Worm (Caenorhabditis elegans) whole organism, young adult: ENCODE data around the gene C08H9.15.

Source experiments
- B0336.3 ChIP-seq: fragments of 200-800 bp; sonication (Bioruptor generic); IDR thresholded peaks from 2 replicates; pipeline ENCODE4 v1.3.6; 2022; ENCODE audit warnings: missing genetic modification characterization, missing compliant biosample characterization
- C06A6.2 ChIP-seq: fragments of 200-800 bp; sonication (Bioruptor generic); conservative IDR thresholded peaks from 2 replicates; pipeline ENCODE4 v1.3.6; 2022; ENCODE audit warnings: missing genetic modification characterization, missing compliant biosample characterization
- C17E4.6 ChIP-seq: fragments of 200-800 bp; sonication (Bioruptor generic); IDR thresholded peaks from 2 replicates; pipeline ENCODE4 v1.3.6; 2022; ENCODE audit warnings: missing genetic modification reagents, missing genetic modification characterization, missing compliant biosample characterization
- F10E7.11 ChIP-seq: sonication (generic microtip); optimal IDR thresholded peaks from 2 replicates; lab custom pipeline; 2017; ENCODE audit warnings: mild to moderate bottlenecking, missing genetic modification characterization, moderate library complexity, missing compliant biosample characterization
- F22D6.2 ChIP-seq: sonication (generic microtip); optimal IDR thresholded peaks from 2 replicates; lab custom pipeline; 2016; ENCODE audit warnings: mild to moderate bottlenecking, missing genetic modification characterization, missing compliant biosample characterization
- F39B2.1 ChIP-seq: fragments of 200-800 bp; sonication (Bioruptor generic); IDR thresholded peaks from 2 replicates; pipeline ENCODE4 v1.3.6; 2022; ENCODE audit warnings: missing genetic modification reagents, missing genetic modification characterization, missing compliant biosample characterization
- T07F8.4 ChIP-seq: sonication (generic microtip); optimal IDR thresholded peaks from 2 replicates; lab custom pipeline; 2016; ENCODE audit warnings: mild to moderate bottlenecking, missing genetic modification characterization, moderate library complexity, missing compliant biosample characterization
- Y56A3A.18 ChIP-seq: fragments of 200-800 bp; sonication (Bioruptor generic); IDR thresholded peaks from 2 replicates; pipeline ENCODE4 v1.3.6; 2022; ENCODE audit warnings: missing genetic modification reagents, missing genetic modification characterization, missing compliant biosample characterization
- ZK185.1 ChIP-seq: sonication (generic microtip); optimal IDR thresholded peaks from 2 replicates; lab custom pipeline; 2016; ENCODE audit warnings: mild to moderate bottlenecking, missing genetic modification characterization, missing compliant biosample characterization; ENCODE audit not compliant: poor library complexity, severe bottlenecking
- ama-1 ChIP-seq, 3 experiments: fragments of 150-350 bp in 1 of 3; sonication (generic microtip) in 2 of 3; optimal IDR thresholded peaks; 2 replicates each; lab custom pipeline; 2014 to 2018; ENCODE audit warnings: missing biosample characterization in 2 of 3, missing genetic modification characterization in 2 of 3, missing genetic modification reagents in 2 of 3
- aptf-2 ChIP-seq: fragments of 200-800 bp; sonication (Bioruptor generic); conservative IDR thresholded peaks from 2 replicates; pipeline ENCODE4 v1.3.6; 2022; ENCODE audit warnings: missing genetic modification reagents, missing genetic modification characterization, missing compliant biosample characterization
- atf-7 ChIP-seq: sonication (generic microtip); optimal IDR thresholded peaks from 2 replicates; lab custom pipeline; 2017; ENCODE audit warnings: mild to moderate bottlenecking, missing genetic modification characterization, missing compliant biosample characterization
- athp-1 ChIP-seq: sonication (generic microtip); optimal IDR thresholded peaks from 2 replicates; lab custom pipeline; 2017; ENCODE audit warnings: mild to moderate bottlenecking, missing genetic modification characterization, missing compliant biosample characterization
- attf-5 ChIP-seq: fragments of 200-800 bp; sonication (Bioruptor generic); optimal IDR thresholded peaks from 2 replicates; lab custom pipeline; 2018; ENCODE audit warnings: mild to moderate bottlenecking, missing genetic modification characterization, missing compliant biosample characterization
- bed-1 ChIP-seq: fragments of 200-800 bp; sonication (Bioruptor generic); IDR thresholded peaks from 2 replicates; pipeline ENCODE4 v1.3.6; 2022; ENCODE audit warnings: missing genetic modification reagents, missing genetic modification characterization, missing compliant biosample characterization
- cebp-1 ChIP-seq, 2 experiments: fragments of 200-800 bp in 1 of 2; sonication (Bioruptor generic) in 1 of 2; sonication (generic microtip) in 1 of 2; IDR thresholded peaks in 1 of 2; optimal IDR thresholded peaks in 1 of 2; 2 replicates each; pipeline versions ENCODE4 v1.3.6 to Lab custom; 2017 to 2022; ENCODE audit warnings: missing compliant biosample characterization in 2 of 2, missing genetic modification characterization in 2 of 2, mild to moderate bottlenecking in 1 of 2, missing genetic modification reagents in 1 of 2, moderate library complexity in 1 of 2
- ceh-100 ChIP-seq: fragments of 200-800 bp; sonication (Bioruptor generic); IDR thresholded peaks from 2 replicates; pipeline ENCODE4 v1.3.6; 2022; ENCODE audit warnings: missing genetic modification reagents, missing genetic modification characterization, missing compliant biosample characterization
- ceh-79 ChIP-seq: sonication (generic microtip); optimal IDR thresholded peaks from 2 replicates; lab custom pipeline; 2017; ENCODE audit warnings: mild to moderate bottlenecking, missing genetic modification characterization, missing compliant biosample characterization
- chd-7 ChIP-seq: sonication (generic microtip); optimal IDR thresholded peaks from 2 replicates; lab custom pipeline; 2016; ENCODE audit warnings: mild to moderate bottlenecking, missing genetic modification characterization, moderate library complexity, missing compliant biosample characterization
- egrh-3 ChIP-seq: fragments of 200-800 bp; sonication (Bioruptor generic); IDR thresholded peaks from 2 replicates; pipeline ENCODE4 v1.3.6; 2022; ENCODE audit warnings: missing genetic modification reagents, missing genetic modification characterization, missing compliant biosample characterization
- ekl-4 ChIP-seq: fragments of 200-800 bp; sonication (Bioruptor generic); IDR thresholded peaks from 2 replicates; pipeline ENCODE4 v1.3.6; 2022; ENCODE audit warnings: missing genetic modification reagents, missing genetic modification characterization, missing compliant biosample characterization
- ets-4 ChIP-seq: fragments of 200-800 bp; sonication (Bioruptor generic); optimal IDR thresholded peaks from 2 replicates; lab custom pipeline; 2018; ENCODE audit warnings: mild to moderate bottlenecking, missing genetic modification characterization, missing compliant biosample characterization
- fkh-3 ChIP-seq: sonication (generic microtip); optimal IDR thresholded peaks from 2 replicates; lab custom pipeline; 2016; ENCODE audit warnings: mild to moderate bottlenecking, missing genetic modification characterization, missing compliant biosample characterization
- hlh-12 ChIP-seq: sonication (generic microtip); optimal IDR thresholded peaks from 2 replicates; lab custom pipeline; 2016; ENCODE audit warnings: missing genetic modification characterization, missing compliant biosample characterization
- hmg-20 ChIP-seq: fragments of 200-800 bp; sonication (Bioruptor generic); IDR thresholded peaks from 2 replicates; pipeline ENCODE4 v1.3.6; 2022; ENCODE audit warnings: missing genetic modification reagents, missing genetic modification characterization, missing compliant biosample characterization
- hsf-1 ChIP-seq: fragments of 200-800 bp; sonication (Bioruptor generic); IDR thresholded peaks from 2 replicates; pipeline ENCODE4 v1.3.6; 2022; ENCODE audit warnings: missing genetic modification reagents, missing genetic modification characterization, missing compliant biosample characterization
- lag-1 ChIP-seq: fragments of 200-800 bp; sonication (Bioruptor generic); IDR thresholded peaks from 2 replicates; pipeline ENCODE4 v1.3.6; 2022; ENCODE audit warnings: missing genetic modification reagents, missing genetic modification characterization, missing compliant biosample characterization
- let-607 ChIP-seq, 2 experiments: fragments of 200-800 bp in 1 of 2; sonication (Bioruptor generic) in 1 of 2; sonication (generic microtip) in 1 of 2; optimal IDR thresholded peaks; 2 replicates each; lab custom pipeline; 2016 to 2018; ENCODE audit warnings: mild to moderate bottlenecking in 2 of 2, missing compliant biosample characterization in 2 of 2, missing genetic modification characterization in 2 of 2, moderate library complexity in 2 of 2, missing genotype in 1 of 2
- lin-35 ChIP-seq, 3 experiments: fragments of 150-350 bp in 2 of 3; sonication (generic microtip) in 1 of 3; optimal IDR thresholded peaks; 2 replicates each; lab custom pipeline; 2014 to 2018; ENCODE audit warnings: missing biosample characterization in 3 of 3, missing genetic modification characterization in 3 of 3, missing genetic modification reagents in 3 of 3
- lin-40 ChIP-seq: sonication (generic microtip); optimal IDR thresholded peaks from 2 replicates; lab custom pipeline; 2016; ENCODE audit warnings: missing genetic modification characterization, mild to moderate bottlenecking, missing compliant biosample characterization, missing genotype, missing genetic modification reagents
- madf-3 ChIP-seq: fragments of 200-800 bp; sonication (Bioruptor generic); IDR thresholded peaks from 2 replicates; pipeline ENCODE4 v1.3.6; 2022; ENCODE audit warnings: missing genetic modification reagents, missing genetic modification characterization, missing compliant biosample characterization
- mxl-1 ChIP-seq: sonication (generic microtip); optimal IDR thresholded peaks from 2 replicates; lab custom pipeline; 2016; ENCODE audit warnings: missing genetic modification characterization, missing compliant biosample characterization
- nfya-2 ChIP-seq: fragments of 200-800 bp; sonication (Bioruptor generic); IDR thresholded peaks from 2 replicates; pipeline ENCODE4 v1.3.6; 2022; ENCODE audit warnings: missing genetic modification reagents, missing genetic modification characterization, missing compliant biosample characterization
- nfyb-1 ChIP-seq: fragments of 200-800 bp; sonication (Bioruptor generic); IDR thresholded peaks from 2 replicates; pipeline ENCODE4 v1.3.6; 2022; ENCODE audit warnings: missing genetic modification reagents, missing genetic modification characterization, missing compliant biosample characterization
- nhr-27 ChIP-seq: fragments of 200-800 bp; sonication (Bioruptor generic); optimal IDR thresholded peaks from 2 replicates; lab custom pipeline; 2018; ENCODE audit warnings: mild to moderate bottlenecking, missing genetic modification characterization, moderate library complexity, missing compliant biosample characterization
- nhr-80 ChIP-seq: sonication (generic microtip); optimal IDR thresholded peaks from 2 replicates; lab custom pipeline; 2016; ENCODE audit warnings: missing genetic modification characterization, missing compliant biosample characterization
- rcor-1 ChIP-seq: fragments of 200-800 bp; sonication (Bioruptor generic); IDR thresholded peaks from 2 replicates; pipeline ENCODE4 v1.3.6; 2022; ENCODE audit warnings: missing genetic modification reagents, missing genetic modification characterization, missing compliant biosample characterization
- sdz-38 ChIP-seq: sonication (generic microtip); optimal IDR thresholded peaks from 2 replicates; lab custom pipeline; 2016; ENCODE audit warnings: missing genotype, missing genetic modification characterization, missing compliant biosample characterization
- sea-2 ChIP-seq: fragments of 200-800 bp; sonication (Bioruptor generic); IDR thresholded peaks from 2 replicates; pipeline ENCODE4 v1.3.6; 2022; ENCODE audit warnings: missing genetic modification characterization, missing compliant biosample characterization
- snpc-1.3 ChIP-seq: sonication (generic microtip); optimal IDR thresholded peaks from 2 replicates; lab custom pipeline; 2017; ENCODE audit warnings: missing genetic modification characterization, mild to moderate bottlenecking, missing compliant biosample characterization, antibody characterized with exemption, moderate library complexity, missing genotype, missing genetic modification reagents; ENCODE audit not compliant: insufficient read depth
- somi-1 ChIP-seq: fragments of 200-800 bp; sonication (Bioruptor generic); optimal IDR thresholded peaks from 2 replicates; lab custom pipeline; 2018; ENCODE audit warnings: mild to moderate bottlenecking, missing genetic modification characterization, missing compliant biosample characterization
- tbx-9 ChIP-seq: sonication (generic microtip); optimal IDR thresholded peaks from 2 replicates; lab custom pipeline; 2016; ENCODE audit warnings: borderline replicate concordance, missing genetic modification characterization, inconsistent platforms, missing compliant biosample characterization
- ztf-22 ChIP-seq: fragments of 200-800 bp; sonication (Bioruptor generic); optimal IDR thresholded peaks from 2 replicates; lab custom pipeline; 2018; ENCODE audit warnings: mild to moderate bottlenecking, missing genetic modification characterization, moderate library complexity, missing compliant biosample characterization
- ztf-6 ChIP-seq: fragments of 200-800 bp; sonication (Bioruptor generic); IDR thresholded peaks from 2 replicates; pipeline ENCODE4 v1.3.6; 2022; ENCODE audit warnings: missing genetic modification reagents, missing genetic modification characterization, missing compliant biosample characterization

The C08H9.15 gene

DNA sequence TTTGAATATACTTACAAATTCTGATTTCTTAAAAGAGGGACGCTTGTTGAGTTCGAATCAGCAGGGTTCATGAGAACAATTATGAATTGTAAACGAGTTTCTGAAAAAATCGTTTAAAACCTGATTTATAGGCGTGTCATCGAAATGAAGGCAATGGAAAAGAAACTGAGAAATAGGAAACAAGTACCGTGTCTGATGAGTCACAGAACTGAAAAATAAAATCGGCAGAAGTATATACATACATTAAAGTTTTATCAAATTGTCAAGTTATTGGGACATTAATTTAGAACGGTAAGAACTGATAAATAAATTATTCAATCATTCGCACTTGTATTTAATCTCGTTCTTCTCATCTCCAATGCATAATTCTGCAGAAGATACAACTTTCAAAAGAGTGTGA is 35.8 kb upstream of the C08H9.15 start, which contains the start of gene chil-9:
Gene chil-9 (minus strand): TSS at position 101 of the 400 bp plus-strand sequence.
- TF ChIP-seq sdz-38 (tag; lab: Kevin White, UChicago) (no peak), B0336.3 (no peak), cebp-1 (GFP tag; IDR thresholded peaks at IDR 0.05; lab: Robert Waterston, UW) (no peak), cebp-1 (tag; optimal IDR thresholded peaks at IDR 0.05; lab: Kevin White, UChicago) (no peak), hsf-1 (GFP tag; lab: Robert Waterston, UW) (no peak)

DNA sequence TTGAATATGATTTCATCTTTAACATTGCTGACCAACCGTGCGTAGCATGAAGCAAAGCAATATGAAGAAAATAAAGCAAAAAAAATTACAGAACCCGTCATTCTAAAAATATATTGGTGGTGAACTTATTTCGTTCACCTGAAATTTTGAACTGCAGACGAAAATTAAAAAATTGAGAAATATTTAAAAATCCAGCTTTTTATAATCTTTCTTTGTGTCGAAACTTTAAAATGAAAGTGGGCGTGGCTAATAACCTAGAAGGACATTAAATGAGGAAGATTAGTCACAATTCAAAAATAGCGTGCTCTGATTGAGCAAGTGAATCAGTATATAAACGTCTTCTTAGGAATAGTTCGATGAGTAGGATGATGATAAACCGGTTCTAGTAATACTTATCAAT is 31.5 kb upstream of the C08H9.15 start, which contains the start of gene old-2:
Gene old-2 (minus strand): TSS at position 101 of the 400 bp plus-strand sequence.
- no peak for TF ChIP-seq hmg-20 (GFP tag; lab: Robert Waterston, UW)
- TF ChIP-seq hlh-12 (tag; lab: Kevin White, UChicago), result no peak
- no peak for TF ChIP-seq attf-5 (GFP tag; lab: Kevin White, UChicago)
- TF ChIP-seq ceh-79 (tag; lab: Kevin White, UChicago), result no peak
- TF ChIP-seq ekl-4 (GFP tag; lab: Robert Waterston, UW), result no peak
- TF ChIP-seq Y56A3A.18 (GFP tag; lab: Robert Waterston, UW), result no peak
- TF ChIP-seq chd-7, result no peak
- no peak for TF ChIP-seq nfyb-1 (GFP tag; lab: Robert Waterston, UW)
- TF ChIP-seq sea-2, result no peak
- no peak for TF ChIP-seq F39B2.1 (GFP tag; lab: Robert Waterston, UW)
- no peak for TF ChIP-seq mxl-1 (tag; lab: Kevin White, UChicago)
- TF ChIP-seq lin-40 (tag; lab: Kevin White, UChicago), result no peak
- no peak for TF ChIP-seq T07F8.4
- TF ChIP-seq somi-1 (GFP tag; lab: Kevin White, UChicago), result no peak
- TF ChIP-seq F10E7.11, result no peak
- TF ChIP-seq atf-7, result no peak
- no peak for TF ChIP-seq ets-4 (GFP tag; lab: Kevin White, UChicago)
- TF ChIP-seq rcor-1 (GFP tag; lab: Robert Waterston, UW), result no peak

- TF ChIP-seq ceh-100 (GFP tag; lab: Robert Waterston, UW) (no peak), attf-5 (GFP tag; lab: Kevin White, UChicago) (no peak), atf-7 (no peak), C06A6.2 (no peak), ZK185.1 (tag; lab: Kevin White, UChicago) (no peak), ztf-22 (no peak), tbx-9 (tag; lab: Kevin White, UChicago) (no peak), fkh-3 (tag; lab: Kevin White, UChicago) (no peak), C17E4.6 (GFP tag; lab: Robert Waterston, UW) (no peak), madf-3 (GFP tag; lab: Robert Waterston, UW) (no peak), snpc-1.3 (tag; lab: Kevin White, UChicago) (no peak), nhr-27 (no peak)
These were observed 30.0 kb upstream of the C08H9.15 start, which contains the start of gene ZK938.10 for ce11 chrII:9850945-9851344. Gene ZK938.10, minus strand, starts transcription at chrII:9851045.

DNA sequence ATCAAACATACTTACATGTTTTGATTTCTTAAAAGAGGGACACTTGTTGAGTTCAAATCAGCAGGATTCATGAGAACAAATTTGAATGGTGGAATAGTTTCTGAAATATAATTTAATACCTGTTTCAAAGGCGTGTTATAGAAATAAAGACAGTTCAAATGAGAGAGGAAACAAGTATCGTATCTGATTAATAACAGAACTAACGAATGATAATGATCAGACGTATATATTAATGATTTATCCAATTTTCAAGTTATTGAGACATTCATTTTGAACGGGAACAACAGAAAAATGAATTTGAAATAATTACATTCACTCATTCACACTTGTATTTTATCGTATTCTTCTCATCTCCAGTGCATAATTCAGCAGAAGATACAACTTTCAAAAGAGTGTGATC is 25.4 kb upstream of the C08H9.15 start, which contains the start of gene chil-4:
Gene chil-4 (minus strand): TSS at position 101 of the 400 bp plus-strand sequence.
- TF ChIP-seq egrh-3 (GFP tag; lab: Robert Waterston, UW), result no peak
- no peak for TF ChIP-seq aptf-2
- no peak for TF ChIP-seq nfya-2 (GFP tag; lab: Robert Waterston, UW)
- TF ChIP-seq nfyb-1 (GFP tag; lab: Robert Waterston, UW), result no peak
- no peak for TF ChIP-seq ceh-79 (tag; lab: Kevin White, UChicago)
- no peak for TF ChIP-seq athp-1
- no peak for TF ChIP-seq lin-35 (GFP tag; optimal IDR thresholded peaks at IDR 0.05; lab: Kevin White, UChicago)
- no peak for TF ChIP-seq lag-1 (GFP tag; lab: Robert Waterston, UW)
- TF ChIP-seq ztf-22, result no peak
- no peak for TF ChIP-seq F10E7.11
- no peak for TF ChIP-seq ama-1 (optimal IDR thresholded peaks at IDR 0.05; lab: Kevin White, UChicago)
- TF ChIP-seq ama-1 (GFP tag; optimal IDR thresholded peaks at IDR 0.05; lab: Kevin White, UChicago), result no peak
- no peak for TF ChIP-seq ztf-6 (GFP tag; lab: Robert Waterston, UW)
- no peak for TF ChIP-seq nhr-80 (tag; lab: Kevin White, UChicago)
- no peak for TF ChIP-seq bed-1 (GFP tag; lab: Robert Waterston, UW)
- TF ChIP-seq F22D6.2 (tag; lab: Kevin White, UChicago), result no peak
- no peak for TF ChIP-seq let-607 (tag; optimal IDR thresholded peaks at IDR 0.05; lab: Kevin White, UChicago)
